Worm (Caenorhabditis elegans) whole organism, young adult: ENCODE results near the gene dpy-20.
A peak's percentile ranks its signal among the peaks of the same experiment; 100 is the strongest.

Source experiments
- B0035.1 ChIP-seq: sonication (generic microtip); optimal IDR thresholded peaks from 2 replicates; lab custom pipeline; 2016; ENCODE audit warnings: missing genetic modification characterization, mild to moderate bottlenecking, missing compliant biosample characterization, missing genotype, missing genetic modification reagents
- F57A8.1 ChIP-seq: fragments of 200-800 bp; sonication (Bioruptor generic); optimal IDR thresholded peaks from 2 replicates; lab custom pipeline; 2018; ENCODE audit warnings: mild to moderate bottlenecking, missing genetic modification characterization, moderate library complexity, missing compliant biosample characterization
- F57C9.4 ChIP-seq: sonication (generic microtip); optimal IDR thresholded peaks from 2 replicates; lab custom pipeline; 2017; ENCODE audit warnings: mild to moderate bottlenecking, missing genetic modification characterization, missing compliant biosample characterization
- K12H6.12 ChIP-seq: fragments of 200-800 bp; sonication (Bioruptor generic); optimal IDR thresholded peaks from 2 replicates; lab custom pipeline; 2018; ENCODE audit warnings: mild to moderate bottlenecking, missing genetic modification characterization, missing compliant biosample characterization
- T26A5.8 ChIP-seq: sonication (generic microtip); optimal IDR thresholded peaks from 2 replicates; lab custom pipeline; 2016; ENCODE audit warnings: missing genetic modification characterization, missing compliant biosample characterization
- Y79H2A.3 ChIP-seq: fragments of 200-800 bp; sonication (Bioruptor generic); conservative IDR thresholded peaks from 2 replicates; pipeline ENCODE4 v1.3.6; 2022; ENCODE audit warnings: missing genetic modification reagents, missing genetic modification characterization, missing compliant biosample characterization
- Y95B8A.8 ChIP-seq: fragments of 200-800 bp; sonication (Bioruptor generic); IDR thresholded peaks from 2 replicates; pipeline ENCODE4 v1.3.6; 2022; ENCODE audit warnings: missing genetic modification reagents, missing genetic modification characterization, missing compliant biosample characterization
- athp-1 ChIP-seq: sonication (generic microtip); optimal IDR thresholded peaks from 2 replicates; lab custom pipeline; 2017; ENCODE audit warnings: mild to moderate bottlenecking, missing genetic modification characterization, missing compliant biosample characterization
- attf-3 ChIP-seq: fragments of 200-800 bp; sonication (Bioruptor generic); conservative IDR thresholded peaks from 2 replicates; pipeline ENCODE4 v1.3.6; 2022; ENCODE audit warnings: missing genetic modification reagents, missing genetic modification characterization, missing compliant biosample characterization
- attf-5 ChIP-seq: fragments of 200-800 bp; sonication (Bioruptor generic); optimal IDR thresholded peaks from 2 replicates; lab custom pipeline; 2018; ENCODE audit warnings: mild to moderate bottlenecking, missing genetic modification characterization, missing compliant biosample characterization
- bed-1 ChIP-seq: fragments of 200-800 bp; sonication (Bioruptor generic); IDR thresholded peaks from 2 replicates; pipeline ENCODE4 v1.3.6; 2022; ENCODE audit warnings: missing genetic modification reagents, missing genetic modification characterization, missing compliant biosample characterization
- bed-2 ChIP-seq: fragments of 200-800 bp; sonication (Bioruptor generic); IDR thresholded peaks from 2 replicates; pipeline ENCODE4 v1.3.6; 2022; ENCODE audit warnings: missing genetic modification reagents, missing genetic modification characterization, missing compliant biosample characterization
- cebp-1 ChIP-seq, 2 experiments: fragments of 200-800 bp in 1 of 2; sonication (Bioruptor generic) in 1 of 2; sonication (generic microtip) in 1 of 2; IDR thresholded peaks in 1 of 2; optimal IDR thresholded peaks in 1 of 2; 2 replicates each; pipeline versions ENCODE4 v1.3.6 to Lab custom; 2017 to 2022; ENCODE audit warnings: missing compliant biosample characterization in 2 of 2, missing genetic modification characterization in 2 of 2, mild to moderate bottlenecking in 1 of 2, missing genetic modification reagents in 1 of 2, moderate library complexity in 1 of 2
- ceh-79 ChIP-seq: sonication (generic microtip); optimal IDR thresholded peaks from 2 replicates; lab custom pipeline; 2017; ENCODE audit warnings: mild to moderate bottlenecking, missing genetic modification characterization, missing compliant biosample characterization
- dpff-1 ChIP-seq: sonication (generic microtip); optimal IDR thresholded peaks from 2 replicates; lab custom pipeline; 2017; ENCODE audit warnings: mild to moderate bottlenecking, missing genetic modification characterization, missing compliant biosample characterization
- him-1 ChIP-seq: sonication (generic microtip); optimal IDR thresholded peaks from 2 replicates; lab custom pipeline; 2016; ENCODE audit warnings: missing genotype, missing genetic modification reagents, missing genetic modification characterization, missing compliant biosample characterization
- hlh-12 ChIP-seq: sonication (generic microtip); optimal IDR thresholded peaks from 2 replicates; lab custom pipeline; 2016; ENCODE audit warnings: missing genetic modification characterization, missing compliant biosample characterization
- hmg-1.2 ChIP-seq: fragments of 200-800 bp; sonication (Bioruptor generic); IDR thresholded peaks from 2 replicates; pipeline ENCODE4 v1.3.6; 2022; ENCODE audit warnings: missing genetic modification reagents, missing genetic modification characterization, missing compliant biosample characterization
- hrde-1 ChIP-seq: sonication (generic microtip); optimal IDR thresholded peaks from 2 replicates; lab custom pipeline; 2016; ENCODE audit warnings: missing genetic modification characterization, mild to moderate bottlenecking, missing compliant biosample characterization, moderate library complexity, missing genotype, missing genetic modification reagents, borderline replicate concordance
- lir-1 ChIP-seq: fragments of 200-800 bp; sonication (Bioruptor generic); conservative IDR thresholded peaks from 2 replicates; pipeline ENCODE4 v1.3.6; 2022; ENCODE audit warnings: missing genetic modification reagents, missing genetic modification characterization, missing compliant biosample characterization
- lsy-27 ChIP-seq: sonication (generic microtip); optimal IDR thresholded peaks from 2 replicates; lab custom pipeline; 2017; ENCODE audit warnings: missing genetic modification characterization, mild to moderate bottlenecking, missing compliant biosample characterization, antibody characterized with exemption, missing genotype, borderline replicate concordance; ENCODE audit not compliant: insufficient read depth
- madf-6 ChIP-seq: fragments of 200-800 bp; sonication (Bioruptor generic); IDR thresholded peaks from 2 replicates; pipeline ENCODE4 v1.3.6; 2022; ENCODE audit warnings: missing genetic modification reagents, missing genetic modification characterization, missing compliant biosample characterization
- mel-28 ChIP-seq: sonication (generic microtip); optimal IDR thresholded peaks from 2 replicates; lab custom pipeline; 2016; ENCODE audit warnings: borderline replicate concordance, mild to moderate bottlenecking, missing genetic modification characterization, missing compliant biosample characterization
- mes-4 ChIP-seq: sonication (generic microtip); optimal IDR thresholded peaks from 2 replicates; lab custom pipeline; 2016; ENCODE audit warnings: missing genotype, missing genetic modification characterization, missing compliant biosample characterization
- nhr-179 ChIP-seq: sonication (generic microtip); optimal IDR thresholded peaks from 2 replicates; lab custom pipeline; 2016; ENCODE audit warnings: mild to moderate bottlenecking, missing genetic modification characterization, missing compliant biosample characterization
- rec-8 ChIP-seq, 2 experiments: sonication (generic microtip); optimal IDR thresholded peaks; 2 replicates each; lab custom pipeline; 2016; ENCODE audit warnings: mild to moderate bottlenecking in 2 of 2, missing genetic modification characterization in 2 of 2, missing genetic modification reagents in 2 of 2, missing genotype in 2 of 2, missing biosample characterization in 1 of 2, missing compliant biosample characterization in 1 of 2, moderate library complexity in 1 of 2
- snpc-4 ChIP-seq, 5 experiments: fragments of 150-350 bp in 1 of 5; sonication (generic microtip) in 4 of 5; optimal IDR thresholded peaks; 2 replicates each; lab custom pipeline; 2014 to 2018; ENCODE audit warnings: missing genetic modification characterization in 5 of 5, missing biosample characterization in 3 of 5, antibody characterized with exemption in 2 of 5, mild to moderate bottlenecking in 2 of 5, missing compliant biosample characterization in 2 of 5, missing genotype in 2 of 5, moderate library complexity in 2 of 5, missing genetic modification reagents in 1 of 5
- unc-130 ChIP-seq: sonication (generic microtip); optimal IDR thresholded peaks from 2 replicates; lab custom pipeline; 2016; ENCODE audit warnings: missing genetic modification reagents, missing genetic modification characterization, missing compliant biosample characterization
- xnd-1 ChIP-seq: sonication (generic microtip); optimal IDR thresholded peaks from 2 replicates; lab custom pipeline; 2016; ENCODE audit warnings: missing genotype, missing genetic modification reagents, missing genetic modification characterization, missing compliant biosample characterization
- ztf-25 ChIP-seq: fragments of 200-800 bp; sonication (Bioruptor generic); IDR thresholded peaks from 2 replicates; pipeline ENCODE4 v1.3.6; 2022; ENCODE audit warnings: missing genetic modification reagents, missing genetic modification characterization, missing compliant biosample characterization
- ztf-28 ChIP-seq: fragments of 200-800 bp; sonication (Bioruptor generic); IDR thresholded peaks from 2 replicates; pipeline ENCODE4 v1.3.6; 2022; ENCODE audit warnings: missing genetic modification reagents, missing genetic modification characterization, missing compliant biosample characterization

dpy-20 gene

ce11 chrIV:11700752-11701151 is at the start of gene dpy-20:
dpy-20 (minus strand) TSS chrIV:11700852.
- TF ChIP-seq lsy-27 (tag; lab: Kevin White, UChicago) (no peak), him-1 (tag; lab: Kevin White, UChicago) (no peak), hrde-1 (tag; lab: Kevin White, UChicago) (no peak), Y95B8A.8 (GFP tag; lab: Robert Waterston, UW) (no peak), unc-130 (GFP tag; lab: Kevin White, UChicago) (no peak), ceh-79 (tag; lab: Kevin White, UChicago) (no peak), athp-1 (tag; lab: Kevin White, UChicago) (no peak), T26A5.8 (tag; lab: Kevin White, UChicago) (no peak), madf-6 (no peak), bed-1 (GFP tag; lab: Robert Waterston, UW) (no peak), B0035.1 (tag; lab: Kevin White, UChicago) (no peak), F57A8.1 (no peak), lir-1 (no peak), xnd-1 (tag; lab: Kevin White, UChicago) (no peak), ztf-25 (GFP tag; lab: Robert Waterston, UW) (no peak), rec-8 (tag; optimal IDR thresholded peaks at IDR 0.05; lab: Kevin White, UChicago) (no peak), bed-2 (GFP tag; lab: Robert Waterston, UW) (no peak)

ce11 chrIV:11748852-11749251 is 48.2 kb upstream of the dpy-20 start, which contains the start of gene T12A7.6:
T12A7.6 (plus strand) TSS chrIV:11749220.
- no peak for TF ChIP-seq cebp-1 (GFP tag; IDR thresholded peaks at IDR 0.05; lab: Robert Waterston, UW)
- TF ChIP-seq cebp-1 (tag; optimal IDR thresholded peaks at IDR 0.05; lab: Kevin White, UChicago): peak; percentile 14
- no peak for TF ChIP-seq mes-4 (tag; lab: Kevin White, UChicago)

ce11 chrIV:11745340-11745739 is 44.7 kb upstream of the dpy-20 start, which contains the start of gene gem-4:
gem-4 (plus strand) TSS chrIV:11745640.
- TF ChIP-seq cebp-1 (GFP tag; IDR thresholded peaks at IDR 0.05; lab: Robert Waterston, UW): peak; percentile 36; the same call in 1 of the 2 replicates
- peak; percentile 53 for TF ChIP-seq cebp-1 (tag; optimal IDR thresholded peaks at IDR 0.05; lab: Kevin White, UChicago)
- no peak for TF ChIP-seq nhr-179 (tag; lab: Kevin White, UChicago)
- TF ChIP-seq, all 124 proteins: peak for 1

ce11 chrIV:11744287-11744686 is 43.6 kb upstream of the dpy-20 start:
- no peak for TF ChIP-seq Y79H2A.3 (GFP tag; lab: Robert Waterston, UW)
- 0 out of 2 replicates have a peak, but pooled peaks have one; percentile 42 for TF ChIP-seq cebp-1 (GFP tag; IDR thresholded peaks at IDR 0.05; lab: Robert Waterston, UW)
- TF ChIP-seq cebp-1 (tag; optimal IDR thresholded peaks at IDR 0.05; lab: Kevin White, UChicago): no peak
- no peak for TF ChIP-seq bed-1 (GFP tag; lab: Robert Waterston, UW)
- peak; percentile 60; the same call in 1 of the 2 replicates for TF ChIP-seq hmg-1.2
- peak; percentile 64 for TF ChIP-seq K12H6.12 (tag; lab: Kevin White, UChicago)

ce11 chrIV:11743813-11744212 is 43.2 kb upstream of the dpy-20 start:
- no peak for TF ChIP-seq F57C9.4 (tag; lab: Kevin White, UChicago)
- TF ChIP-seq dpff-1 (tag; lab: Kevin White, UChicago): no peak
- no peak for TF ChIP-seq attf-3 (GFP tag; lab: Robert Waterston, UW)
- no peak for TF ChIP-seq snpc-4 (GFP tag; optimal IDR thresholded peaks at IDR 0.05; lab: Kevin White, UChicago)
- TF ChIP-seq snpc-4 (tag; optimal IDR thresholded peaks at IDR 0.05; lab: Kevin White, UChicago): no peak
- TF ChIP-seq ztf-28 (GFP tag; lab: Robert Waterston, UW): no peak
- TF ChIP-seq hlh-12 (tag; lab: Kevin White, UChicago): no peak
- TF ChIP-seq attf-5 (GFP tag; lab: Kevin White, UChicago): no peak
- TF ChIP-seq lsy-27 (tag; lab: Kevin White, UChicago): no peak
- no peak for TF ChIP-seq mel-28 (tag; lab: Kevin White, UChicago)
- no peak for TF ChIP-seq nhr-179 (tag; lab: Kevin White, UChicago)
- TF ChIP-seq, all 124 proteins: peak for 0
